Fruit fly (Drosophila melanogaster) whole organism, embryonic: ENCODE data around the gene Bace.

Source experiments
- Adf1 ChIP-seq: fragments of 200-800 bp; sonication (Bioruptor generic); IDR thresholded peaks from 2 replicates; pipeline ENCODE4 v1.3.6; 2022; ENCODE audit warnings: missing biosample characterization, missing genetic modification characterization
- B-H1 ChIP-seq: fragments of 200-800 bp; sonication (Bioruptor generic); IDR thresholded peaks from 3 replicates; pipeline ENCODE4 v1.3.6; 2022; ENCODE audit warnings: missing biosample characterization, missing genetic modification characterization
- CG10274 ChIP-seq: fragments of 200-800 bp; sonication (Bioruptor generic); optimal IDR thresholded peaks from 3 replicates; lab custom pipeline; 2017; ENCODE audit warnings: missing biosample characterization, mild to moderate bottlenecking, missing genetic modification characterization
- CG11085 ChIP-seq: fragments of 200-800 bp; sonication (Bioruptor generic); IDR thresholded peaks from 2 replicates; pipeline ENCODE4 v1.3.6; 2022; ENCODE audit warnings: missing biosample characterization, missing genetic modification characterization
- CG12391 ChIP-seq: fragments of 200-800 bp; sonication (Bioruptor generic); optimal IDR thresholded peaks from 3 replicates; lab custom pipeline; 2018; ENCODE audit warnings: missing biosample characterization, mild to moderate bottlenecking, missing genetic modification characterization, moderate library complexity
- CG14014 ChIP-seq: fragments of 200-800 bp; sonication (Bioruptor generic); IDR thresholded peaks from 2 replicates; pipeline ENCODE4 v1.3.6; 2022; ENCODE audit warnings: missing biosample characterization, missing genetic modification characterization
- CG14050 ChIP-seq: fragments of 200-800 bp; sonication (Bioruptor generic); IDR thresholded peaks from 3 replicates; pipeline ENCODE4 v1.3.6; 2022; ENCODE audit warnings: missing biosample characterization, missing genetic modification characterization
- CG15696 ChIP-seq: fragments of 200-800 bp; sonication (Bioruptor generic); optimal IDR thresholded peaks from 2 replicates; lab custom pipeline; 2019; ENCODE audit warnings: missing biosample characterization, mild to moderate bottlenecking, missing genetic modification characterization, moderate library complexity
- CG1602 ChIP-seq: fragments of 200-800 bp; sonication (Bioruptor generic); optimal IDR thresholded peaks from 3 replicates; lab custom pipeline; 2016; ENCODE audit warnings: missing biosample characterization, missing genetic modification characterization
- CG17912 ChIP-seq: fragments of 200-800 bp; sonication (Bioruptor generic); optimal IDR thresholded peaks from 2 replicates; lab custom pipeline; 2018; ENCODE audit warnings: missing biosample characterization, mild to moderate bottlenecking, missing genetic modification characterization
- CG18619 ChIP-seq: fragments of 200-800 bp; sonication (Bioruptor generic); optimal IDR thresholded peaks from 3 replicates; lab custom pipeline; 2017; ENCODE audit warnings: missing biosample characterization, mild to moderate bottlenecking, missing genetic modification characterization
- CG4360 ChIP-seq: fragments of 200-800 bp; sonication (Bioruptor generic); IDR thresholded peaks from 2 replicates; pipeline ENCODE4 v1.3.6; 2022; ENCODE audit warnings: missing biosample characterization, missing genetic modification characterization
- CG4617 ChIP-seq: fragments of 200-800 bp; sonication (Bioruptor generic); optimal IDR thresholded peaks from 3 replicates; lab custom pipeline; 2016; ENCODE audit warnings: missing biosample characterization, missing genetic modification characterization, borderline replicate concordance
- CG4730 ChIP-seq: fragments of 200-800 bp; sonication (Bioruptor generic); IDR thresholded peaks from 2 replicates; pipeline ENCODE4 v1.3.6; 2022; ENCODE audit warnings: missing biosample characterization, missing genetic modification characterization
- CG6791 ChIP-seq: fragments of 200-800 bp; sonication (Bioruptor generic); IDR thresholded peaks from 3 replicates; pipeline ENCODE4 v1.3.6; 2022; ENCODE audit warnings: missing biosample characterization, missing genetic modification characterization; ENCODE audit not compliant: partially characterized antibody
- CG7556 ChIP-seq: fragments of 200-800 bp; sonication (Bioruptor generic); optimal IDR thresholded peaks from 2 replicates; lab custom pipeline; 2017; ENCODE audit warnings: missing biosample characterization, mild to moderate bottlenecking, missing genetic modification characterization
- CG8281 ChIP-seq: fragments of 200-800 bp; sonication (Bioruptor generic); optimal IDR thresholded peaks from 2 replicates; lab custom pipeline; 2018; ENCODE audit warnings: missing biosample characterization, mild to moderate bottlenecking, missing genetic modification characterization, moderate library complexity
- CG9215 ChIP-seq: fragments of 200-800 bp; sonication (Bioruptor generic); IDR thresholded peaks from 2 replicates; pipeline ENCODE4 v1.3.6; 2022; ENCODE audit warnings: missing biosample characterization, missing genetic modification characterization
- CG9727 ChIP-seq: fragments of 200-800 bp; sonication (Bioruptor generic); optimal IDR thresholded peaks from 3 replicates; lab custom pipeline; 2017; ENCODE audit warnings: missing biosample characterization, mild to moderate bottlenecking, missing genetic modification characterization
- CG9932 ChIP-seq: fragments of 200-800 bp; sonication (Bioruptor generic); IDR thresholded peaks from 2 replicates; pipeline ENCODE4 v1.3.6; 2022; ENCODE audit warnings: missing biosample characterization, missing genetic modification characterization
- D ChIP-seq, 2 experiments: fragments of 200-800 bp in 1 of 2; fragments of >200 bp in 1 of 2; sonication (Bioruptor generic) in 1 of 2; optimal IDR thresholded peaks; 2 replicates in 1 of 2; 3 replicates in 1 of 2; lab custom pipeline; 2017; ENCODE audit warnings: mild to moderate bottlenecking in 1 of 2, missing biosample characterization in 1 of 2, missing genetic modification characterization in 1 of 2, missing genetic modification reagents in 1 of 2
- Dip3 ChIP-seq: fragments of 200-800 bp; sonication (Bioruptor generic); optimal IDR thresholded peaks from 3 replicates; lab custom pipeline; 2016; ENCODE audit warnings: missing biosample characterization, missing genetic modification characterization
- E2f1 ChIP-seq: fragments of 200-800 bp; sonication (Bioruptor generic); IDR thresholded peaks from 2 replicates; pipeline ENCODE4 v1.3.6; 2022; ENCODE audit warnings: missing biosample characterization, missing genetic modification characterization
- E2f2 ChIP-seq: fragments of 200-800 bp; sonication (Bioruptor generic); IDR thresholded peaks from 2 replicates; pipeline ENCODE4 v1.3.6; 2022; ENCODE audit warnings: missing biosample characterization, missing genetic modification characterization
- Elba2 ChIP-seq: fragments of 200-800 bp; sonication (Bioruptor generic); optimal IDR thresholded peaks from 3 replicates; lab custom pipeline; 2016; ENCODE audit warnings: missing biosample characterization, missing genetic modification characterization
- Fer3 ChIP-seq: fragments of 200-800 bp; sonication (Bioruptor generic); optimal IDR thresholded peaks from 2 replicates; lab custom pipeline; 2018; ENCODE audit warnings: missing biosample characterization, mild to moderate bottlenecking, missing genetic modification characterization, moderate library complexity
- Kr ChIP-seq: fragments of 200-800 bp; sonication (Bioruptor generic); optimal IDR thresholded peaks from 2 replicates; lab custom pipeline; 2017; ENCODE audit warnings: missing biosample characterization, mild to moderate bottlenecking, missing genetic modification characterization
- Lpt ChIP-seq: fragments of >200 bp; optimal IDR thresholded peaks from 2 replicates; lab custom pipeline; 2018; ENCODE audit warnings: missing biosample characterization, missing genetic modification characterization
- Rx ChIP-seq: fragments of 200-800 bp; sonication (Bioruptor generic); IDR thresholded peaks from 2 replicates; pipeline ENCODE4 v1.3.6; 2022; ENCODE audit warnings: missing biosample characterization, missing genetic modification characterization
- Scr ChIP-seq: fragments of 200-800 bp; sonication (Bioruptor generic); IDR thresholded peaks from 2 replicates; pipeline ENCODE4 v1.3.6; 2022; ENCODE audit warnings: missing biosample characterization, missing genetic modification characterization; ENCODE audit not compliant: partially characterized antibody
- Six4 ChIP-seq: fragments of 200-800 bp; sonication (Bioruptor generic); optimal IDR thresholded peaks from 2 replicates; lab custom pipeline; 2016; ENCODE audit warnings: missing biosample characterization, missing genetic modification characterization
- Tbp ChIP-seq: fragments of >200 bp; optimal IDR thresholded peaks from 2 replicates; lab custom pipeline; 2018; ENCODE audit warnings: missing biosample characterization, missing genetic modification characterization
- chinmo ChIP-seq: fragments of 200-800 bp; sonication (Bioruptor generic); IDR thresholded peaks from 4 replicates; pipeline ENCODE4 v1.3.6; 2022; ENCODE audit warnings: missing biosample characterization, missing genetic modification characterization; ENCODE audit not compliant: partially characterized antibody
- dimm ChIP-seq: fragments of 200-800 bp; sonication (Bioruptor generic); IDR thresholded peaks from 2 replicates; pipeline ENCODE4 v1.3.6; 2022; ENCODE audit warnings: missing biosample characterization, missing genetic modification characterization
- dysf ChIP-seq: fragments of 200-800 bp; sonication (Bioruptor generic); IDR thresholded peaks from 3 replicates; pipeline ENCODE4 v1.3.6; 2022; ENCODE audit warnings: missing biosample characterization, missing genetic modification characterization
- her ChIP-seq: fragments of 200-800 bp; sonication (Bioruptor generic); optimal IDR thresholded peaks from 2 replicates; lab custom pipeline; 2016; ENCODE audit warnings: missing biosample characterization, missing genetic modification characterization
- knrl ChIP-seq: fragments of 200-800 bp; sonication (Bioruptor generic); IDR thresholded peaks from 3 replicates; pipeline ENCODE4 v1.3.6; 2022; ENCODE audit warnings: missing biosample characterization, missing genetic modification characterization; ENCODE audit not compliant: partially characterized antibody
- lov ChIP-seq, 2 experiments: fragments of 200-800 bp in 1 of 2; fragments of >200 bp in 1 of 2; sonication (Bioruptor generic) in 1 of 2; IDR thresholded peaks in 1 of 2; optimal IDR thresholded peaks in 1 of 2; 2 replicates in 1 of 2; 3 replicates in 1 of 2; pipeline versions ENCODE4 v1.3.6 to Lab custom; 2017 to 2022; ENCODE audit warnings: missing biosample characterization in 1 of 2, missing genetic modification characterization in 1 of 2
- pros ChIP-seq: fragments of 200-800 bp; sonication (Bioruptor generic); optimal IDR thresholded peaks from 3 replicates; lab custom pipeline; 2019; ENCODE audit warnings: missing biosample characterization, mild to moderate bottlenecking, missing genetic modification characterization, moderate library complexity
- sc ChIP-seq, 3 experiments: fragments of >200 bp in 2 of 3; fragments of 200-800 bp in 1 of 3; sonication (Bioruptor generic) in 1 of 3; optimal IDR thresholded peaks; 2 replicates in 2 of 3; 3 replicates in 1 of 3; lab custom pipeline; 2017; ENCODE audit warnings: mild to moderate bottlenecking in 1 of 3, missing biosample characterization in 1 of 3, missing genetic modification characterization in 1 of 3, missing genetic modification reagents in 1 of 3
- seq ChIP-seq: fragments of 200-800 bp; sonication (Bioruptor generic); IDR thresholded peaks from 2 replicates; pipeline ENCODE4 v1.3.6; 2022; ENCODE audit warnings: missing biosample characterization, missing genetic modification characterization
- sim ChIP-seq: fragments of 200-800 bp; sonication (Bioruptor generic); IDR thresholded peaks from 2 replicates; pipeline ENCODE4 v1.3.6; 2022; ENCODE audit warnings: missing biosample characterization, missing genetic modification characterization
- stwl ChIP-seq: fragments of 200-800 bp; sonication (Bioruptor generic); optimal IDR thresholded peaks from 3 replicates; lab custom pipeline; 2018; ENCODE audit warnings: missing biosample characterization, mild to moderate bottlenecking, missing genetic modification characterization, moderate library complexity
- sug ChIP-seq: fragments of 200-800 bp; optimal IDR thresholded peaks from 2 replicates; lab custom pipeline; 2019; ENCODE audit warnings: missing biosample characterization, mild to moderate bottlenecking, missing genetic modification characterization, moderate library complexity
- tx ChIP-seq: fragments of 200-800 bp; sonication (Bioruptor generic); optimal IDR thresholded peaks from 2 replicates; lab custom pipeline; 2016; ENCODE audit warnings: missing biosample characterization, missing genetic modification characterization
- zen2 ChIP-seq: fragments of 200-800 bp; sonication (Bioruptor generic); IDR thresholded peaks from 3 replicates; pipeline ENCODE4 v1.3.6; 2022; ENCODE audit warnings: missing biosample characterization, missing genetic modification characterization; ENCODE audit not compliant: partially characterized antibody

The Bace gene

DNA sequence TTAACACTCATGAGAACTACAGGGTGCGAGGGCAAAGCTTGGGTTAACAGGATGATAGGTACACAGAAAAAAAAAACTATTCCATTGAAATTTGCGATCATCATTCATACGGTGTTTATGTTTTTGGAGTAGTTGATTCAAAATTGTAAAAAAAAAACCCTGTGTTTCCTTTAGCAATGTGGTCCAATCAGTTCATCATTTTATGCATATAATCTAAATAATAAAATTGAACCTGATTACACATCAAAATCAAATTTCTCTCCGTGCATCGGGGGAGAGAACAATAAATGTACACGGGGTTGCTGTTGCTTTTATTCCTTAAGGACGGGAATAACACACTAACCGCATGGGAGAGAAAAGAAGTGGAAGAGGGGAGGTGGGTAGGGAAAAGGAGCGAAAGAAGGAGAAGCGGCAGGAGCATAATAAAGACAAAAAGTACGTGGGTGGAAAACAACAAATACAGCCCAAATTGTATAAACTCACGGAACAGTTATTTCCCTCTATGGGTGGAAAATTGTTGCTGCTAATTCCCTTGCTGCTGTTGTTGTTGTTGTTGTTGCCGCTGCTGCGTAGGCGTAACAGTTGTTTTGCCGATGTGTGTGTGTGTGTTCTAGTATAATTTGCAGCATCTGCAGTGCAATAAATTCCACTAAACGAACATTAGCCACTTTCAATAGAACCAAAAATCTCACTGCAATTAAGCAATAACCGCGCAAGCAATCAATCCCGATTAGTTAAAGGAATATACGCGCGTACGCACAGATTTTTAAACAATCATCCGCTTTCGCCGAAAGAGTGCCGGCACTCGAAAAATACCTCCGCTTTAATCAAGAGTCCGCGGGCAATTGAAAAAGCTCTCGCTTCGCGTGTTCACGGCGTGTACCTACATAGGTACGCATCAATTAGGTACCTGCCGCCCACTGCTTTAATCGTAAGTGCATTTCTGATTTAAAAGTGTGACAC, 32.7 kb downstream of the Bace start, which contains the start of gene Agpat2 (continued):
- 0 out of 2 replicates have a peak, but pooled peaks have one; percentile 61 for TF ChIP-seq sim (GFP tag; lab: Robert Waterston, UW)
- TF ChIP-seq E2f2 (GFP tag; lab: Robert Waterston, UW), result peak; percentile 31; the same call in 1 of the 2 replicates
- TF ChIP-seq CG4360 (GFP tag; lab: Robert Waterston, UW), result peak; percentile 87
- peak; percentile 56; the same call in 1 of the 2 replicates for TF ChIP-seq CG9215 (GFP tag; lab: Robert Waterston, UW)
- no peak for TF ChIP-seq lov (optimal IDR thresholded peaks at IDR 0.05; lab: Kevin White, UChicago)
- TF ChIP-seq lov (GFP tag; IDR thresholded peaks at IDR 0.05; lab: Robert Waterston, UW), result 0 out of 3 replicates have a peak, but pooled peaks have one; percentile 38
- TF ChIP-seq Tbp, result no peak
- TF ChIP-seq CG9727, result peak; percentile 83
- TF ChIP-seq dysf (GFP tag; lab: Robert Waterston, UW), result peak; percentile 87
- peak; percentile 44 for TF ChIP-seq CG4730
- no peak for TF ChIP-seq D (optimal IDR thresholded peaks at IDR 0.05; lab: Kevin White, UChicago)
- TF ChIP-seq D (GFP tag; optimal IDR thresholded peaks at IDR 0.05; lab: Kevin White, UChicago), result peak; percentile 85
- peak; percentile 17 for TF ChIP-seq sug (tag; lab: Kevin White, UChicago)
- TF ChIP-seq CG11085 (GFP tag; lab: Robert Waterston, UW), result 0 out of 2 replicates have a peak, but pooled peaks have one; percentile 23
- TF ChIP-seq CG10274 (GFP tag; lab: Kevin White, UChicago), result peak; percentile 34
- TF ChIP-seq Elba2 (GFP tag; lab: Kevin White, UChicago), result no peak
- no peak for TF ChIP-seq Scr (GFP tag; lab: Robert Waterston, UW)
- TF ChIP-seq tx (GFP tag; lab: Kevin White, UChicago), result peak; percentile 75
- TF ChIP-seq Dip3 (GFP tag; lab: Kevin White, UChicago), result peak; percentile 71
- peak; percentile 74 for TF ChIP-seq CG14050 (GFP tag; lab: Robert Waterston, UW)
- peak; percentile 69 for TF ChIP-seq CG9932 (GFP tag; lab: Robert Waterston, UW)
- peak; percentile 78 for TF ChIP-seq CG18619 (GFP tag; lab: Kevin White, UChicago)
- peak; percentile 77 for TF ChIP-seq Fer3 (tag; lab: Kevin White, UChicago)
- peak; percentile 90 for TF ChIP-seq CG12391
- no peak for TF ChIP-seq CG17912 (GFP tag; lab: Kevin White, UChicago)
- TF ChIP-seq CG1602 (GFP tag; lab: Kevin White, UChicago), result peak; percentile 71
- TF ChIP-seq stwl (tag; lab: Kevin White, UChicago), result peak; percentile 20
- peak; percentile 46; the same call in 1 of the 2 replicates for TF ChIP-seq Rx (GFP tag; lab: Robert Waterston, UW)
- TF ChIP-seq E2f1 (GFP tag; lab: Robert Waterston, UW), result peak; percentile 78
- TF ChIP-seq CG15696 (tag; lab: Kevin White, UChicago), result peak; percentile 61
- TF ChIP-seq CG7556 (GFP tag; lab: Kevin White, UChicago), result peak; percentile 90
- TF ChIP-seq Lpt (GFP tag; lab: Kevin White, UChicago), result no peak
- peak; percentile 79 for TF ChIP-seq Six4
- TF ChIP-seq zen2 (GFP tag; lab: Robert Waterston, UW), result no peak
- peak; percentile 20; the same call in 1 of the 2 replicates for TF ChIP-seq Adf1 (GFP tag; lab: Robert Waterston, UW)
- peak; percentile 79 for TF ChIP-seq seq
- peak; percentile 77 for TF ChIP-seq CG14014 (GFP tag; lab: Robert Waterston, UW)
- 0 out of 2 replicates have a peak, but pooled peaks have one; percentile 37 for TF ChIP-seq dimm
- TF ChIP-seq Kr (GFP tag; lab: Kevin White, UChicago), result no peak
- TF ChIP-seq B-H1 (GFP tag; lab: Robert Waterston, UW), result peak; percentile 59
- peak; percentile 31 for TF ChIP-seq CG4617 (GFP tag; lab: Kevin White, UChicago)
- 0 out of 4 replicates have a peak, but pooled peaks have one; percentile 14 for TF ChIP-seq chinmo (GFP tag; lab: Robert Waterston, UW)
- TF ChIP-seq CG8281, result peak; percentile 56
- peak; percentile 57 for TF ChIP-seq her (GFP tag; lab: Kevin White, UChicago)
- TF ChIP-seq pros (GFP tag; lab: Kevin White, UChicago), result peak; percentile 96
- no peak for TF ChIP-seq CG6791 (GFP tag; lab: Robert Waterston, UW)
- TF ChIP-seq knrl (GFP tag; lab: Robert Waterston, UW), result no peak
- no peak for TF ChIP-seq sc (optimal IDR thresholded peaks at IDR 0.05; lab: Kevin White, UChicago)
- TF ChIP-seq sc (GFP tag; optimal IDR thresholded peaks at IDR 0.05; lab: Kevin White, UChicago), result peak; percentile 80
